Worm (Caenorhabditis elegans) whole organism, L1 larva: ENCODE results near the gene M03F8.6.

Experiments
- aly-2 ChIP-seq: fragments of 150-350 bp; optimal IDR thresholded peaks from 2 replicates; lab custom pipeline; 2014; ENCODE audit warnings: missing biosample characterization, missing genetic modification characterization
- ceh-63 ChIP-seq: fragments of 200-800 bp; sonication (Bioruptor generic); optimal IDR thresholded peaks from 2 replicates; lab custom pipeline; 2018; ENCODE audit warnings: mild to moderate bottlenecking, missing genetic modification characterization, missing compliant biosample characterization
- egl-27 ChIP-seq, 2 experiments: fragments of 150-350 bp in 1 of 2; sonication (generic microtip); optimal IDR thresholded peaks; 3 replicates each; lab custom pipeline; 2017 to 2018; ENCODE audit warnings: missing biosample characterization in 2 of 2, missing genetic modification characterization in 2 of 2, missing genetic modification reagents in 2 of 2
- isw-1 ChIP-seq: fragments of 200-800 bp; sonication (Bioruptor generic); IDR thresholded peaks from 2 replicates; pipeline ENCODE4 v1.3.6; 2022; ENCODE audit warnings: missing genetic modification characterization, missing compliant biosample characterization
- lir-3 ChIP-seq: sonication (generic microtip); optimal IDR thresholded peaks from 2 replicates; lab custom pipeline; 2016; ENCODE audit warnings: mild to moderate bottlenecking, missing genetic modification characterization, moderate library complexity, missing compliant biosample characterization; ENCODE audit not compliant: poor library complexity
- nhr-11 ChIP-seq: fragments of 150-350 bp; optimal IDR thresholded peaks from 2 replicates; lab custom pipeline; 2014; ENCODE audit warnings: missing biosample characterization, missing genetic modification characterization
- nhr-71 ChIP-seq: sonication (generic microtip); optimal IDR thresholded peaks from 2 replicates; lab custom pipeline; 2016; ENCODE audit warnings: mild to moderate bottlenecking, missing genetic modification characterization, moderate library complexity, missing compliant biosample characterization
- pag-3 ChIP-seq: sonication (generic microtip); optimal IDR thresholded peaks from 2 replicates; lab custom pipeline; 2017; ENCODE audit warnings: missing genetic modification characterization, mild to moderate bottlenecking, missing compliant biosample characterization, antibody characterized with exemption, borderline replicate concordance; ENCODE audit not compliant: insufficient read depth
- pqm-1 ChIP-seq: sonication (generic microtip); optimal IDR thresholded peaks from 3 replicates; lab custom pipeline; 2017; ENCODE audit warnings: missing biosample characterization, missing genetic modification characterization
- sox-4 ChIP-seq: sonication (generic microtip); optimal IDR thresholded peaks from 2 replicates; lab custom pipeline; 2016; ENCODE audit warnings: missing genetic modification characterization, missing compliant biosample characterization
- ztf-4 ChIP-seq: fragments of 150-350 bp; optimal IDR thresholded peaks from 2 replicates; lab custom pipeline; 2014; ENCODE audit warnings: missing biosample characterization, missing genetic modification characterization

ce11 chrV:5982722-5983121 lies 28.1 kb upstream of the M03F8.6 start:
- TF ChIP-seq isw-1 (GFP tag; lab: Robert Waterston, UW) (no peak), pag-3 (tag; lab: Kevin White, UChicago) (no peak), nhr-11 (tag; lab: Kevin White, UChicago) (no peak), egl-27 (tag; optimal IDR thresholded peaks at IDR 0.05; lab: Kevin White, UChicago) (no peak), nhr-71 (tag; lab: Kevin White, UChicago) (no peak), ceh-63 (GFP tag; lab: Kevin White, UChicago) (no peak), sox-4 (tag; lab: Kevin White, UChicago) (no peak), pqm-1 (no peak), aly-2 (tag; lab: Kevin White, UChicago) (no peak), lir-3 (tag; lab: Kevin White, UChicago) (no peak), ztf-4 (tag; lab: Kevin White, UChicago) (no peak)
